Worm (Caenorhabditis elegans) whole organism, late embryonic: Measurements from ENCODE around the gene chil-21.

Experiments
- T23F11.4 ChIP-seq: fragments of 200-800 bp; sonication (Bioruptor generic); optimal IDR thresholded peaks from 2 replicates; lab custom pipeline; 2018; ENCODE audit warnings: mild to moderate bottlenecking, missing genetic modification characterization, missing compliant biosample characterization
- Y22D7AL.16 ChIP-seq: sonication (generic microtip); optimal IDR thresholded peaks from 2 replicates; lab custom pipeline; 2016; ENCODE audit warnings: missing genetic modification characterization, missing compliant biosample characterization
- ahr-1 ChIP-seq: sonication (generic microtip); optimal IDR thresholded peaks from 2 replicates; lab custom pipeline; 2016; ENCODE audit warnings: missing genetic modification characterization, missing compliant biosample characterization
- ama-1 ChIP-seq: fragments of 150-350 bp; optimal IDR thresholded peaks from 2 replicates; lab custom pipeline; 2014
- ceh-18 ChIP-seq: sonication (generic microtip); optimal IDR thresholded peaks from 2 replicates; lab custom pipeline; 2016; ENCODE audit warnings: missing genetic modification characterization, missing compliant biosample characterization
- ceh-2 ChIP-seq: sonication (generic microtip); optimal IDR thresholded peaks from 2 replicates; lab custom pipeline; 2016; ENCODE audit warnings: missing genotype, missing genetic modification characterization, missing compliant biosample characterization
- ceh-22 ChIP-seq: sonication (generic microtip); optimal IDR thresholded peaks from 2 replicates; lab custom pipeline; 2017; ENCODE audit warnings: missing biosample characterization, missing genetic modification characterization
- ceh-31 ChIP-seq: sonication (generic microtip); optimal IDR thresholded peaks from 2 replicates; lab custom pipeline; 2016; ENCODE audit warnings: missing genetic modification characterization, missing compliant biosample characterization
- ceh-48 ChIP-seq: sonication (generic microtip); optimal IDR thresholded peaks from 2 replicates; lab custom pipeline; 2016; ENCODE audit warnings: missing genetic modification characterization, inconsistent platforms, missing compliant biosample characterization
- che-1 ChIP-seq: sonication (generic microtip); optimal IDR thresholded peaks from 2 replicates; lab custom pipeline; 2016; ENCODE audit warnings: mild to moderate bottlenecking, missing genetic modification characterization, missing compliant biosample characterization
- dmd-4 ChIP-seq: sonication (generic microtip); optimal IDR thresholded peaks from 2 replicates; lab custom pipeline; 2016; ENCODE audit warnings: borderline replicate concordance, missing genetic modification characterization, missing compliant biosample characterization
- elt-2 ChIP-seq: sonication (generic microtip); optimal IDR thresholded peaks from 2 replicates; lab custom pipeline; 2016; ENCODE audit warnings: missing genetic modification reagents, missing genetic modification characterization, missing compliant biosample characterization
- fkh-6 ChIP-seq: sonication (generic microtip); optimal IDR thresholded peaks from 2 replicates; lab custom pipeline; 2016; ENCODE audit warnings: missing genetic modification characterization, missing compliant biosample characterization
- hlh-13 ChIP-seq: fragments of 200-800 bp; sonication (Bioruptor generic); optimal IDR thresholded peaks from 2 replicates; lab custom pipeline; 2018; ENCODE audit warnings: mild to moderate bottlenecking, missing genetic modification characterization, missing compliant biosample characterization
- hlh-15 ChIP-seq: sonication (generic microtip); optimal IDR thresholded peaks from 2 replicates; lab custom pipeline; 2016; ENCODE audit warnings: missing genetic modification characterization, missing compliant biosample characterization
- hlh-30 ChIP-seq: sonication (generic microtip); optimal IDR thresholded peaks from 2 replicates; lab custom pipeline; 2017; ENCODE audit warnings: antibody characterized with exemption, missing genetic modification characterization, missing compliant biosample characterization; ENCODE audit not compliant: insufficient read depth
- hlh-6 ChIP-seq: sonication (generic microtip); optimal IDR thresholded peaks from 2 replicates; lab custom pipeline; 2016; ENCODE audit warnings: missing genotype, missing genetic modification characterization, missing compliant biosample characterization
- hlh-8 ChIP-seq: sonication (generic microtip); optimal IDR thresholded peaks from 2 replicates; lab custom pipeline; 2016; ENCODE audit warnings: missing genotype, missing genetic modification characterization, missing compliant biosample characterization
- lin-11 ChIP-seq: fragments of 200-800 bp; sonication (Bioruptor generic); optimal IDR thresholded peaks from 2 replicates; lab custom pipeline; 2018; ENCODE audit warnings: mild to moderate bottlenecking, missing genetic modification characterization, missing compliant biosample characterization
- madf-2 ChIP-seq: sonication (generic microtip); optimal IDR thresholded peaks from 2 replicates; lab custom pipeline; 2017; ENCODE audit warnings: missing genetic modification characterization, missing compliant biosample characterization
- nfya-1 ChIP-seq: sonication (generic microtip); optimal IDR thresholded peaks from 2 replicates; lab custom pipeline; 2017; ENCODE audit warnings: missing genetic modification characterization, mild to moderate bottlenecking, missing compliant biosample characterization, antibody characterized with exemption, moderate library complexity
- nhr-11 ChIP-seq: fragments of 150-350 bp; optimal IDR thresholded peaks from 2 replicates; lab custom pipeline; 2014; ENCODE audit warnings: missing biosample characterization, missing genetic modification characterization
- pag-3 ChIP-seq: sonication (generic microtip); optimal IDR thresholded peaks from 2 replicates; lab custom pipeline; 2016; ENCODE audit warnings: missing compliant biosample characterization, missing genetic modification characterization, borderline replicate concordance
- pha-4 ChIP-seq: fragments of 150-350 bp; optimal IDR thresholded peaks from 2 replicates; lab custom pipeline; 2018; ENCODE audit warnings: missing biosample characterization, missing genetic modification reagents, missing genetic modification characterization
- pros-1 ChIP-seq: fragments of 150-350 bp; optimal IDR thresholded peaks from 2 replicates; lab custom pipeline; 2014; ENCODE audit warnings: missing biosample characterization, missing genetic modification reagents, missing genetic modification characterization
- ref-2 ChIP-seq: sonication (generic microtip); optimal IDR thresholded peaks from 2 replicates; lab custom pipeline; 2016; ENCODE audit warnings: missing genetic modification characterization, missing compliant biosample characterization
- rnt-1 ChIP-seq: sonication (generic microtip); optimal IDR thresholded peaks from 2 replicates; lab custom pipeline; 2016; ENCODE audit warnings: missing genetic modification characterization, missing compliant biosample characterization
- sdc-2 ChIP-seq: sonication (generic microtip); optimal IDR thresholded peaks from 2 replicates; lab custom pipeline; 2016; ENCODE audit warnings: missing genotype, missing genetic modification characterization, missing compliant biosample characterization
- sox-2 ChIP-seq: fragments of 200-800 bp; sonication (Bioruptor generic); IDR thresholded peaks from 2 replicates; pipeline ENCODE4 v1.3.6; 2022; ENCODE audit warnings: missing genetic modification reagents, missing genetic modification characterization, missing compliant biosample characterization
- sox-4 ChIP-seq: sonication (generic microtip); optimal IDR thresholded peaks from 2 replicates; lab custom pipeline; 2017; ENCODE audit warnings: mild to moderate bottlenecking, missing genetic modification characterization, inconsistent platforms, missing compliant biosample characterization
- syd-9 ChIP-seq: sonication (generic microtip); optimal IDR thresholded peaks from 2 replicates; lab custom pipeline; 2016; ENCODE audit warnings: mild to moderate bottlenecking, missing genetic modification characterization, moderate library complexity, missing compliant biosample characterization
- tbx-2 ChIP-seq: sonication (generic microtip); optimal IDR thresholded peaks from 2 replicates; lab custom pipeline; 2016; ENCODE audit warnings: missing genetic modification characterization, missing compliant biosample characterization
- tbx-7 ChIP-seq: sonication (generic microtip); optimal IDR thresholded peaks from 2 replicates; lab custom pipeline; 2016; ENCODE audit warnings: missing genotype, missing genetic modification characterization, missing compliant biosample characterization
- ttx-3 ChIP-seq: sonication (generic microtip); optimal IDR thresholded peaks from 2 replicates; lab custom pipeline; 2016; ENCODE audit warnings: missing genetic modification reagents, missing genetic modification characterization, missing compliant biosample characterization
- unc-42 ChIP-seq: sonication (generic microtip); optimal IDR thresholded peaks from 2 replicates; lab custom pipeline; 2016; ENCODE audit warnings: missing genotype, missing genetic modification characterization, missing compliant biosample characterization
- unc-55 ChIP-seq: sonication (generic microtip); optimal IDR thresholded peaks from 2 replicates; lab custom pipeline; 2017; ENCODE audit warnings: missing biosample characterization, missing genetic modification reagents, missing genetic modification characterization

The chil-21 gene

ce11 chrII:9493242-9494058 is 31.7 kb upstream of the chil-21 start:
- no peak for TF ChIP-seq nhr-11
- no peak for TF ChIP-seq ama-1 (lab: Kevin White, UChicago)
- no peak for TF ChIP-seq unc-42 (tag; lab: Kevin White, UChicago)
- TF ChIP-seq sox-2 = no peak
- no peak for TF ChIP-seq syd-9 (tag; lab: Kevin White, UChicago)
- no peak for TF ChIP-seq rnt-1 (tag; lab: Kevin White, UChicago)
- TF ChIP-seq ttx-3 (tag; lab: Kevin White, UChicago) = no peak
- TF ChIP-seq ahr-1 = no peak
- no peak for TF ChIP-seq T23F11.4 (GFP tag; lab: Kevin White, UChicago)
- no peak for TF ChIP-seq hlh-6 (tag; lab: Kevin White, UChicago)
- no peak for TF ChIP-seq pha-4 (tag; lab: Kevin White, UChicago)
- TF ChIP-seq sox-4 = no peak

- TF ChIP-seq nfya-1 (tag; lab: Kevin White, UChicago) (peak; percentile 31), sdc-2 (tag; lab: Kevin White, UChicago) (no peak), sox-2 (peak; percentile 32; the same call in 1 of the 2 replicates), ref-2 (tag; lab: Kevin White, UChicago) (peak; percentile 60), rnt-1 (tag; lab: Kevin White, UChicago) (peak; percentile 52), unc-55 (GFP tag; lab: Kevin White, UChicago) (peak; percentile 51), Y22D7AL.16 (no peak), ceh-2 (tag; lab: Kevin White, UChicago) (peak; percentile 36), hlh-8 (tag; lab: Kevin White, UChicago) (peak; percentile 31), ceh-31 (tag; lab: Kevin White, UChicago) (peak; percentile 29), tbx-2 (tag; lab: Kevin White, UChicago) (peak; percentile 31), pha-4 (tag; lab: Kevin White, UChicago) (no peak), hlh-6 (tag; lab: Kevin White, UChicago) (no peak), ceh-22 (tag; lab: Kevin White, UChicago) (peak; percentile 29), lin-11 (no peak), elt-2 (tag; lab: Kevin White, UChicago) (peak; percentile 48)
Measured at ce11 chrII:9491045-9491444, 29.3 kb upstream of the chil-21 start.

ce11 chrII:9490589-9490988 is 28.8 kb upstream of the chil-21 start:
- no peak for TF ChIP-seq hlh-15 (tag; lab: Kevin White, UChicago)
- no peak for TF ChIP-seq dmd-4 (tag; lab: Kevin White, UChicago)

ce11 chrII:9489922-9490321 is 28.1 kb upstream of the chil-21 start:
- TF ChIP-seq ceh-2 (tag; lab: Kevin White, UChicago) (no peak), pag-3 (tag; lab: Kevin White, UChicago) (no peak), che-1 (tag; lab: Kevin White, UChicago) (no peak), tbx-7 (no peak), hlh-13 (GFP tag; lab: Kevin White, UChicago) (no peak), ceh-18 (tag; lab: Kevin White, UChicago) (no peak), ceh-48 (tag; lab: Kevin White, UChicago) (no peak), sox-2 (no peak), madf-2 (tag; lab: Kevin White, UChicago) (no peak), fkh-6 (tag; lab: Kevin White, UChicago) (no peak), hlh-30 (tag; lab: Kevin White, UChicago) (no peak), pros-1 (tag; lab: Kevin White, UChicago) (no peak)
